Worm (Caenorhabditis elegans): ENCODE results near the gene rol-1.

DNA sequence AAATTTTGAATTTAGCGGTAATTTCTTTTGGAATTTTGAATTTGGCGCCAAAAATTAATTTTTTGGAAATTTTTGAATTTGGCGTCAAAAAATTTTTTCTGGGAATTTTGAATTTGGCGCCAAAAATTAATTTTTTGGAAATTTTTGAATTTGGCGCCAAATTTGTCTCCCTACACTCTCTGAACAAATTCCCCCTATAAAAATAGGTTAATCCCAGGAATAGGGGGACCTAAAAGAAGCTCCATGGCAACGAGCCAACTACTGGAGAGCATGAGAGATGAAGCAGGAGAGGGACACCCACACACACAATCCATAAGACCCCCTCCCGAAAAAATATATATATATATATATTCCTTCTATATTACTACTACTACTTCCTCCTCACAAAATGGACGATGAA lies 30.5 kb downstream of the rol-1 start, which contains the start of gene aqp-12:
- no peak for TF ChIP-seq unc-62 (GFP tag; optimal IDR thresholded peaks at IDR 0.05)
- no peak for TF ChIP-seq crh-2 (tag; optimal IDR thresholded peaks at IDR 0.05)
- no peak for TF ChIP-seq nhr-23 (tag; optimal IDR thresholded peaks at IDR 0.05)
- no peak for TF ChIP-seq skn-1 (tag; optimal IDR thresholded peaks at IDR 0.05)
- TF ChIP-seq nhr-10 (tag; optimal IDR thresholded peaks at IDR 0.05): no peak
- TF ChIP-seq nhr-77 (tag; optimal IDR thresholded peaks at IDR 0.05): no peak
- TF ChIP-seq snpc-4 (tag; optimal IDR thresholded peaks at IDR 0.05): no peak
- no peak for TF ChIP-seq lin-13 (GFP tag; optimal IDR thresholded peaks at IDR 0.05)
- TF ChIP-seq R02D3.7 (tag; optimal IDR thresholded peaks at IDR 0.05): no peak
- no peak for TF ChIP-seq lin-11 (tag; optimal IDR thresholded peaks at IDR 0.05)
- no peak for TF ChIP-seq nhr-237 (tag; optimal IDR thresholded peaks at IDR 0.05)
